Worm (Caenorhabditis elegans) whole organism, young adult: ENCODE measurements around the gene C09G9.1.

ENCODE experiments used
- F22D6.2 ChIP-seq: sonication (generic microtip); optimal IDR thresholded peaks from 2 replicates; lab custom pipeline; 2016; ENCODE audit warnings: mild to moderate bottlenecking, missing genetic modification characterization, missing compliant biosample characterization
- F39B2.1 ChIP-seq: fragments of 200-800 bp; sonication (Bioruptor generic); IDR thresholded peaks from 2 replicates; pipeline ENCODE4 v1.3.6; 2022; ENCODE audit warnings: missing genetic modification reagents, missing genetic modification characterization, missing compliant biosample characterization
- F57C9.4 ChIP-seq: sonication (generic microtip); optimal IDR thresholded peaks from 2 replicates; lab custom pipeline; 2017; ENCODE audit warnings: mild to moderate bottlenecking, missing genetic modification characterization, missing compliant biosample characterization
- K11D2.4 ChIP-seq: fragments of 200-800 bp; sonication (Bioruptor generic); IDR thresholded peaks from 2 replicates; pipeline ENCODE4 v1.3.6; 2022; ENCODE audit warnings: missing genetic modification reagents, missing genetic modification characterization, missing compliant biosample characterization
- T07F8.4 ChIP-seq: sonication (generic microtip); optimal IDR thresholded peaks from 2 replicates; lab custom pipeline; 2016; ENCODE audit warnings: mild to moderate bottlenecking, missing genetic modification characterization, moderate library complexity, missing compliant biosample characterization
- Y53F4B.3 ChIP-seq: fragments of 200-800 bp; sonication (Bioruptor generic); IDR thresholded peaks from 2 replicates; pipeline ENCODE4 v1.3.6; 2022; ENCODE audit warnings: missing genetic modification reagents, missing genetic modification characterization, missing compliant biosample characterization
- Y79H2A.3 ChIP-seq: fragments of 200-800 bp; sonication (Bioruptor generic); conservative IDR thresholded peaks from 2 replicates; pipeline ENCODE4 v1.3.6; 2022; ENCODE audit warnings: missing genetic modification reagents, missing genetic modification characterization, missing compliant biosample characterization
- akir-1 ChIP-seq: fragments of 200-800 bp; sonication (Bioruptor generic); optimal IDR thresholded peaks from 2 replicates; lab custom pipeline; 2018; ENCODE audit warnings: mild to moderate bottlenecking, missing genetic modification characterization, moderate library complexity, missing compliant biosample characterization
- ama-1 ChIP-seq, 3 experiments: fragments of 150-350 bp in 1 of 3; sonication (generic microtip) in 2 of 3; optimal IDR thresholded peaks; 2 replicates each; lab custom pipeline; 2014 to 2018; ENCODE audit warnings: missing biosample characterization in 2 of 3, missing genetic modification characterization in 2 of 3, missing genetic modification reagents in 2 of 3
- aptf-3 ChIP-seq: fragments of 200-800 bp; sonication (Bioruptor generic); IDR thresholded peaks from 2 replicates; pipeline ENCODE4 v1.3.6; 2022; ENCODE audit warnings: missing genetic modification characterization, missing compliant biosample characterization
- attf-3 ChIP-seq: fragments of 200-800 bp; sonication (Bioruptor generic); conservative IDR thresholded peaks from 2 replicates; pipeline ENCODE4 v1.3.6; 2022; ENCODE audit warnings: missing genetic modification reagents, missing genetic modification characterization, missing compliant biosample characterization
- attf-5 ChIP-seq: fragments of 200-800 bp; sonication (Bioruptor generic); optimal IDR thresholded peaks from 2 replicates; lab custom pipeline; 2018; ENCODE audit warnings: mild to moderate bottlenecking, missing genetic modification characterization, missing compliant biosample characterization
- bed-2 ChIP-seq: fragments of 200-800 bp; sonication (Bioruptor generic); IDR thresholded peaks from 2 replicates; pipeline ENCODE4 v1.3.6; 2022; ENCODE audit warnings: missing genetic modification reagents, missing genetic modification characterization, missing compliant biosample characterization
- ceh-40 ChIP-seq: fragments of 200-800 bp; sonication (Bioruptor generic); IDR thresholded peaks from 2 replicates; pipeline ENCODE4 v1.3.6; 2022; ENCODE audit warnings: missing genetic modification characterization, missing compliant biosample characterization
- ceh-79 ChIP-seq: sonication (generic microtip); optimal IDR thresholded peaks from 2 replicates; lab custom pipeline; 2017; ENCODE audit warnings: mild to moderate bottlenecking, missing genetic modification characterization, missing compliant biosample characterization
- chd-7 ChIP-seq: sonication (generic microtip); optimal IDR thresholded peaks from 2 replicates; lab custom pipeline; 2016; ENCODE audit warnings: mild to moderate bottlenecking, missing genetic modification characterization, moderate library complexity, missing compliant biosample characterization
- die-1 ChIP-seq: sonication (generic microtip); optimal IDR thresholded peaks from 2 replicates; lab custom pipeline; 2016; ENCODE audit warnings: missing genotype, mild to moderate bottlenecking, missing genetic modification characterization, missing compliant biosample characterization
- dpff-1 ChIP-seq: sonication (generic microtip); optimal IDR thresholded peaks from 2 replicates; lab custom pipeline; 2017; ENCODE audit warnings: mild to moderate bottlenecking, missing genetic modification characterization, missing compliant biosample characterization
- dpl-1 ChIP-seq: fragments of 150-350 bp; optimal IDR thresholded peaks from 2 replicates; lab custom pipeline; 2014; ENCODE audit warnings: missing biosample characterization, missing genetic modification reagents, missing genetic modification characterization
- egl-18 ChIP-seq: fragments of 200-800 bp; sonication (Bioruptor generic); IDR thresholded peaks from 2 replicates; pipeline ENCODE4 v1.3.6; 2022; ENCODE audit warnings: missing genetic modification reagents, missing genetic modification characterization, missing compliant biosample characterization
- egrh-3 ChIP-seq: fragments of 200-800 bp; sonication (Bioruptor generic); IDR thresholded peaks from 2 replicates; pipeline ENCODE4 v1.3.6; 2022; ENCODE audit warnings: missing genetic modification reagents, missing genetic modification characterization, missing compliant biosample characterization
- ekl-4 ChIP-seq: fragments of 200-800 bp; sonication (Bioruptor generic); IDR thresholded peaks from 2 replicates; pipeline ENCODE4 v1.3.6; 2022; ENCODE audit warnings: missing genetic modification reagents, missing genetic modification characterization, missing compliant biosample characterization
- hlh-26 ChIP-seq: fragments of 200-800 bp; sonication (Bioruptor generic); conservative IDR thresholded peaks from 2 replicates; pipeline ENCODE4 v1.3.6; 2022; ENCODE audit warnings: missing genetic modification reagents, missing genetic modification characterization, missing compliant biosample characterization
- hmg-20 ChIP-seq: fragments of 200-800 bp; sonication (Bioruptor generic); IDR thresholded peaks from 2 replicates; pipeline ENCODE4 v1.3.6; 2022; ENCODE audit warnings: missing genetic modification reagents, missing genetic modification characterization, missing compliant biosample characterization
- hrde-1 ChIP-seq: sonication (generic microtip); optimal IDR thresholded peaks from 2 replicates; lab custom pipeline; 2016; ENCODE audit warnings: missing genetic modification characterization, mild to moderate bottlenecking, missing compliant biosample characterization, moderate library complexity, missing genotype, missing genetic modification reagents, borderline replicate concordance
- let-526 ChIP-seq: fragments of 200-800 bp; sonication (Bioruptor generic); IDR thresholded peaks from 2 replicates; pipeline ENCODE4 v1.3.6; 2022; ENCODE audit warnings: missing genetic modification reagents, missing genetic modification characterization, missing compliant biosample characterization
- lin-40 ChIP-seq: sonication (generic microtip); optimal IDR thresholded peaks from 2 replicates; lab custom pipeline; 2016; ENCODE audit warnings: missing genetic modification characterization, mild to moderate bottlenecking, missing compliant biosample characterization, missing genotype, missing genetic modification reagents
- lir-1 ChIP-seq: fragments of 200-800 bp; sonication (Bioruptor generic); conservative IDR thresholded peaks from 2 replicates; pipeline ENCODE4 v1.3.6; 2022; ENCODE audit warnings: missing genetic modification reagents, missing genetic modification characterization, missing compliant biosample characterization
- madf-6 ChIP-seq: fragments of 200-800 bp; sonication (Bioruptor generic); IDR thresholded peaks from 2 replicates; pipeline ENCODE4 v1.3.6; 2022; ENCODE audit warnings: missing genetic modification reagents, missing genetic modification characterization, missing compliant biosample characterization
- mel-28 ChIP-seq: sonication (generic microtip); optimal IDR thresholded peaks from 2 replicates; lab custom pipeline; 2016; ENCODE audit warnings: borderline replicate concordance, mild to moderate bottlenecking, missing genetic modification characterization, missing compliant biosample characterization
- mes-4 ChIP-seq: sonication (generic microtip); optimal IDR thresholded peaks from 2 replicates; lab custom pipeline; 2016; ENCODE audit warnings: missing genotype, missing genetic modification characterization, missing compliant biosample characterization
- nfya-2 ChIP-seq: fragments of 200-800 bp; sonication (Bioruptor generic); IDR thresholded peaks from 2 replicates; pipeline ENCODE4 v1.3.6; 2022; ENCODE audit warnings: missing genetic modification reagents, missing genetic modification characterization, missing compliant biosample characterization
- nhr-120 ChIP-seq: fragments of 200-800 bp; sonication (Bioruptor generic); IDR thresholded peaks from 2 replicates; pipeline ENCODE4 v1.3.6; 2022; ENCODE audit warnings: missing genetic modification characterization, missing compliant biosample characterization
- nhr-80 ChIP-seq: sonication (generic microtip); optimal IDR thresholded peaks from 2 replicates; lab custom pipeline; 2016; ENCODE audit warnings: missing genetic modification characterization, missing compliant biosample characterization
- nhr-90 ChIP-seq: sonication (generic microtip); optimal IDR thresholded peaks from 2 replicates; lab custom pipeline; 2016; ENCODE audit warnings: missing genotype, mild to moderate bottlenecking, missing genetic modification characterization, missing compliant biosample characterization
- rcor-1 ChIP-seq: fragments of 200-800 bp; sonication (Bioruptor generic); IDR thresholded peaks from 2 replicates; pipeline ENCODE4 v1.3.6; 2022; ENCODE audit warnings: missing genetic modification reagents, missing genetic modification characterization, missing compliant biosample characterization
- rpc-1 ChIP-seq, 2 experiments: fragments of 150-350 bp in 1 of 2; sonication (generic microtip) in 1 of 2; optimal IDR thresholded peaks; 2 replicates each; lab custom pipeline; 2014 to 2018; ENCODE audit warnings: missing biosample characterization in 1 of 2, missing genetic modification characterization in 1 of 2, missing genetic modification reagents in 1 of 2, missing genotype in 1 of 2
- sdz-38 ChIP-seq: sonication (generic microtip); optimal IDR thresholded peaks from 2 replicates; lab custom pipeline; 2016; ENCODE audit warnings: missing genotype, missing genetic modification characterization, missing compliant biosample characterization
- snpc-3.4 ChIP-seq: sonication (generic microtip); optimal IDR thresholded peaks from 2 replicates; lab custom pipeline; 2017; ENCODE audit warnings: missing genetic modification characterization, mild to moderate bottlenecking, missing compliant biosample characterization, antibody characterized with exemption, moderate library complexity, missing genotype, missing genetic modification reagents
- tbx-9 ChIP-seq: sonication (generic microtip); optimal IDR thresholded peaks from 2 replicates; lab custom pipeline; 2016; ENCODE audit warnings: borderline replicate concordance, missing genetic modification characterization, inconsistent platforms, missing compliant biosample characterization
- tlf-1 ChIP-seq: fragments of 200-800 bp; sonication (Bioruptor generic); optimal IDR thresholded peaks from 2 replicates; lab custom pipeline; 2018; ENCODE audit warnings: mild to moderate bottlenecking, missing genetic modification characterization, missing compliant biosample characterization
- unc-62 ChIP-seq: fragments of 150-350 bp; optimal IDR thresholded peaks from 2 replicates; lab custom pipeline; 2014; ENCODE audit warnings: missing biosample characterization, missing genetic modification reagents, missing genetic modification characterization
- xnd-1 ChIP-seq: sonication (generic microtip); optimal IDR thresholded peaks from 2 replicates; lab custom pipeline; 2016; ENCODE audit warnings: missing genotype, missing genetic modification reagents, missing genetic modification characterization, missing compliant biosample characterization
- zfh-2 ChIP-seq: fragments of 200-800 bp; sonication (Bioruptor generic); conservative IDR thresholded peaks from 2 replicates; pipeline ENCODE4 v1.3.6; 2022; ENCODE audit warnings: missing genetic modification reagents, missing genetic modification characterization, missing compliant biosample characterization
- zim-3 ChIP-seq: sonication (generic microtip); optimal IDR thresholded peaks from 2 replicates; lab custom pipeline; 2017; ENCODE audit warnings: mild to moderate bottlenecking, missing genetic modification characterization, moderate library complexity, missing compliant biosample characterization
- ztf-28 ChIP-seq: fragments of 200-800 bp; sonication (Bioruptor generic); IDR thresholded peaks from 2 replicates; pipeline ENCODE4 v1.3.6; 2022; ENCODE audit warnings: missing genetic modification reagents, missing genetic modification characterization, missing compliant biosample characterization

C09G9.1 gene

ce11 chrIV:8817639-8818038 lies 47.6 kb downstream of the C09G9.1 start, which contains the start of gene T28C6.10:
Gene T28C6.10 (plus strand): TSS chrIV:8817939.
- TF ChIP-seq F22D6.2 (no peak), lir-1 (GFP tag; lab: Robert Waterston, UW) (no peak), die-1 (tag; lab: Kevin White, UChicago) (no peak), dpff-1 (tag; lab: Kevin White, UChicago) (no peak), hmg-20 (GFP tag; lab: Robert Waterston, UW) (no peak), chd-7 (tag; lab: Kevin White, UChicago) (no peak), hrde-1 (tag; lab: Kevin White, UChicago) (no peak), attf-3 (GFP tag; lab: Robert Waterston, UW) (no peak), ama-1 (optimal IDR thresholded peaks at IDR 0.05; lab: Kevin White, UChicago) (no peak), ama-1 (GFP tag; optimal IDR thresholded peaks at IDR 0.05; lab: Kevin White, UChicago) (no peak), zfh-2 (GFP tag; lab: Robert Waterston, UW) (no peak), sdz-38 (tag; lab: Kevin White, UChicago) (no peak), lin-40 (tag; lab: Kevin White, UChicago) (no peak), aptf-3 (GFP tag; lab: Robert Waterston, UW) (no peak), xnd-1 (tag; lab: Kevin White, UChicago) (no peak), nhr-80 (no peak), rpc-1 (optimal IDR thresholded peaks at IDR 0.05; lab: Kevin White, UChicago) (no peak), rpc-1 (tag; optimal IDR thresholded peaks at IDR 0.05; lab: Kevin White, UChicago) (no peak)

- TF ChIP-seq Y79H2A.3 (no peak), egrh-3 (GFP tag; lab: Robert Waterston, UW) (peak; percentile 86)
- TF ChIP-seq, all 124 proteins: peak for 1
Observed at ce11 chrIV:8816617-8817016, 48.7 kb downstream of the C09G9.1 start.

DNA sequence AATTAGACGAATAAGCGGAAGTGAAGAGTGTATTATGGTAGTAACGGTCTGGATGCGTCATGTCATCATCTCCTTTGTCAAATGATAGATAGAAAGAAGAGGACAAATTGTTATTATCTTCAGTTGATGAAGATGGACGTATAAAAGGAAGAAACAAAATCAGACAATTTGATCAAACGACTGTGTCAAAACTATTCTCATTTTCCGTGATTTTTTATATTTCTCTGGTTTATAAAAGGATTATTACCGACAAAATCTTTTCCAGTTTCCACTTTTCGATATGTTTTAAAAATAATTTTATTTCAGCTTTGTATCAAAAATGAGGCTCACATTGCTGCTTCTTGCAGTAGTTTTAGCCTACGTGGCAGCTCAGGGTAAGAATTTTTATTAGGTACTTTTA lies 49.3 kb downstream of the C09G9.1 start, which contains the start of gene grsp-2:
Gene grsp-2, plus strand, starts transcription at position 301 of the 400 bp plus-strand sequence.
- TF ChIP-seq unc-62, result no peak
- no peak for TF ChIP-seq attf-5 (GFP tag; lab: Kevin White, UChicago)
- no peak for TF ChIP-seq nhr-120 (GFP tag; lab: Robert Waterston, UW)
- no peak for TF ChIP-seq bed-2 (GFP tag; lab: Robert Waterston, UW)
- TF ChIP-seq madf-6 (GFP tag; lab: Robert Waterston, UW), result no peak
- TF ChIP-seq nfya-2, result no peak
- no peak for TF ChIP-seq ekl-4
- no peak for TF ChIP-seq rcor-1 (GFP tag; lab: Robert Waterston, UW)
- TF ChIP-seq tbx-9, result no peak
- no peak for TF ChIP-seq F39B2.1
- TF ChIP-seq K11D2.4, result no peak
- TF ChIP-seq snpc-3.4 (tag; lab: Kevin White, UChicago), result no peak
- no peak for TF ChIP-seq ztf-28 (GFP tag; lab: Robert Waterston, UW)
- TF ChIP-seq nhr-90 (tag; lab: Kevin White, UChicago), result no peak
- no peak for TF ChIP-seq mel-28
- TF ChIP-seq hrde-1 (tag; lab: Kevin White, UChicago), result no peak

- TF ChIP-seq dpl-1, result no peak
- TF ChIP-seq akir-1 (GFP tag; lab: Kevin White, UChicago), result no peak
- no peak for TF ChIP-seq tlf-1
- no peak for TF ChIP-seq Y53F4B.3
- no peak for TF ChIP-seq ceh-40
- TF ChIP-seq hmg-20 (GFP tag; lab: Robert Waterston, UW), result no peak
- no peak for TF ChIP-seq T07F8.4 (tag; lab: Kevin White, UChicago)
- TF ChIP-seq ceh-79 (tag; lab: Kevin White, UChicago), result no peak
- TF ChIP-seq F57C9.4 (tag; lab: Kevin White, UChicago), result no peak
- TF ChIP-seq let-526 (GFP tag; lab: Robert Waterston, UW), result no peak
- no peak for TF ChIP-seq egl-18 (GFP tag; lab: Robert Waterston, UW)
- TF ChIP-seq hlh-26 (GFP tag; lab: Robert Waterston, UW), result no peak
- no peak for TF ChIP-seq die-1 (tag; lab: Kevin White, UChicago)
- no peak for TF ChIP-seq mes-4
- TF ChIP-seq zim-3 (tag; lab: Kevin White, UChicago), result no peak
- TF ChIP-seq mel-28, result no peak
Observed at ce11 chrIV:8815162-8815561, 50.1 kb downstream of the C09G9.1 start.
